Fruit fly (Drosophila melanogaster) whole organism, embryonic: Measurements from ENCODE around the gene CG9008.

Source experiments
- Ada2b ChIP-seq: fragments of 200-800 bp; sonication (Bioruptor generic); IDR thresholded peaks from 2 replicates; pipeline ENCODE4 v1.3.6; 2022; ENCODE audit warnings: missing biosample characterization, missing genetic modification characterization
- Aef1 ChIP-seq: fragments of 200-800 bp; sonication (Bioruptor generic); IDR thresholded peaks from 3 replicates; pipeline ENCODE4 v1.3.6; 2022; ENCODE audit warnings: missing biosample characterization, missing genetic modification characterization
- Asciz ChIP-seq: fragments of 200-800 bp; sonication (Bioruptor generic); optimal IDR thresholded peaks from 2 replicates; lab custom pipeline; 2017; ENCODE audit warnings: missing biosample characterization, mild to moderate bottlenecking, missing genetic modification characterization, missing genetic modification reagents
- Bgb ChIP-seq: fragments of 200-800 bp; sonication (Bioruptor generic); IDR thresholded peaks from 2 replicates; pipeline ENCODE4 v1.3.6; 2022; ENCODE audit warnings: missing biosample characterization, missing genetic modification characterization; ENCODE audit not compliant: partially characterized antibody
- CG12942 ChIP-seq: fragments of 200-800 bp; sonication (Bioruptor generic); optimal IDR thresholded peaks from 3 replicates; lab custom pipeline; 2016; ENCODE audit warnings: missing biosample characterization, missing genetic modification characterization
- CG13123 ChIP-seq: fragments of 200-800 bp; sonication (Bioruptor generic); optimal IDR thresholded peaks from 2 replicates; lab custom pipeline; 2016; ENCODE audit warnings: missing biosample characterization, missing genetic modification characterization
- CG14860 ChIP-seq: fragments of 200-800 bp; sonication (Bioruptor generic); IDR thresholded peaks from 3 replicates; pipeline ENCODE4 v1.3.6; 2022; ENCODE audit warnings: missing biosample characterization, missing genetic modification characterization; ENCODE audit not compliant: partially characterized antibody
- CG1529 ChIP-seq: fragments of 200-800 bp; sonication (Bioruptor generic); optimal IDR thresholded peaks from 3 replicates; lab custom pipeline; 2018; ENCODE audit warnings: missing biosample characterization, missing genetic modification characterization
- CG2116 ChIP-seq: fragments of 200-800 bp; sonication (Bioruptor generic); optimal IDR thresholded peaks from 3 replicates; lab custom pipeline; 2018; ENCODE audit warnings: missing biosample characterization, mild to moderate bottlenecking, missing genetic modification characterization
- CG30020 ChIP-seq: fragments of 200-800 bp; optimal IDR thresholded peaks from 2 replicates; lab custom pipeline; 2019; ENCODE audit warnings: missing biosample characterization, mild to moderate bottlenecking, missing genetic modification characterization, moderate library complexity
- CG3163 ChIP-seq: fragments of 200-800 bp; sonication (Bioruptor generic); optimal IDR thresholded peaks from 3 replicates; lab custom pipeline; 2016; ENCODE audit warnings: missing biosample characterization, missing genetic modification characterization
- CG34224 ChIP-seq: fragments of 200-800 bp; sonication (Bioruptor generic); IDR thresholded peaks from 3 replicates; pipeline ENCODE4 v1.3.6; 2022; ENCODE audit warnings: missing biosample characterization, missing genetic modification characterization; ENCODE audit not compliant: partially characterized antibody
- CG42726 ChIP-seq: fragments of 200-800 bp; sonication (Bioruptor generic); IDR thresholded peaks from 2 replicates; pipeline ENCODE4 v1.3.6; 2022; ENCODE audit warnings: missing biosample characterization, missing genetic modification characterization; ENCODE audit not compliant: partially characterized antibody
- CG43689 ChIP-seq: fragments of 200-800 bp; sonication (Bioruptor generic); IDR thresholded peaks from 2 replicates; pipeline ENCODE4 v1.3.6; 2022; ENCODE audit warnings: missing biosample characterization, missing genetic modification characterization
- CG4617 ChIP-seq: fragments of 200-800 bp; sonication (Bioruptor generic); optimal IDR thresholded peaks from 3 replicates; lab custom pipeline; 2016; ENCODE audit warnings: missing biosample characterization, missing genetic modification characterization, borderline replicate concordance
- CG7963 ChIP-seq: fragments of 200-800 bp; sonication (Bioruptor generic); IDR thresholded peaks from 3 replicates; pipeline ENCODE4 v1.3.6; 2022; ENCODE audit warnings: missing biosample characterization, missing genetic modification characterization; ENCODE audit not compliant: partially characterized antibody
- CG7987 ChIP-seq: fragments of 200-800 bp; sonication (Bioruptor generic); optimal IDR thresholded peaks from 2 replicates; lab custom pipeline; 2018; ENCODE audit warnings: missing biosample characterization, mild to moderate bottlenecking, missing genetic modification characterization, moderate library complexity
- CG8290 ChIP-seq, 3 experiments: fragments of 200-800 bp; sonication (Bioruptor generic); optimal IDR thresholded peaks; 2 replicates each; lab custom pipeline; 2016 to 2019; ENCODE audit warnings: missing biosample characterization in 3 of 3, missing genetic modification characterization in 3 of 3, mild to moderate bottlenecking in 2 of 3, moderate library complexity in 1 of 3
- D19B ChIP-seq: fragments of 200-800 bp; sonication (Bioruptor generic); optimal IDR thresholded peaks from 2 replicates; lab custom pipeline; 2017; ENCODE audit warnings: missing biosample characterization, mild to moderate bottlenecking, missing genetic modification characterization
- Deaf1 ChIP-seq: fragments of 200-800 bp; optimal IDR thresholded peaks from 3 replicates; lab custom pipeline; 2019; ENCODE audit warnings: missing biosample characterization, mild to moderate bottlenecking, missing genetic modification characterization, moderate library complexity
- Dll ChIP-seq: fragments of 200-800 bp; sonication (Bioruptor generic); IDR thresholded peaks from 4 replicates; pipeline ENCODE4 v1.3.6; 2022; ENCODE audit warnings: missing biosample characterization, missing genetic modification characterization; ENCODE audit not compliant: partially characterized antibody
- Fer3 ChIP-seq: fragments of 200-800 bp; sonication (Bioruptor generic); optimal IDR thresholded peaks from 2 replicates; lab custom pipeline; 2018; ENCODE audit warnings: missing biosample characterization, mild to moderate bottlenecking, missing genetic modification characterization, moderate library complexity
- HLH4C ChIP-seq: fragments of 200-800 bp; sonication (Bioruptor generic); IDR thresholded peaks from 3 replicates; pipeline ENCODE4 v1.3.6; 2022; ENCODE audit warnings: missing biosample characterization, missing genetic modification characterization; ENCODE audit not compliant: partially characterized antibody
- Med ChIP-seq: fragments of 200-800 bp; sonication (Bioruptor generic); peaks from one replicate; lab custom pipeline; 2016; ENCODE audit warnings: missing biosample characterization, missing genetic modification characterization, mild to moderate bottlenecking, inconsistent platforms, moderate library complexity
- Myb ChIP-seq: fragments of 200-800 bp; sonication (Bioruptor generic); optimal IDR thresholded peaks from 2 replicates; lab custom pipeline; 2016; ENCODE audit warnings: missing biosample characterization, missing genetic modification characterization
- Oli ChIP-seq: fragments of 200-800 bp; sonication (Bioruptor generic); optimal IDR thresholded peaks from 2 replicates; lab custom pipeline; 2018; ENCODE audit warnings: missing biosample characterization, mild to moderate bottlenecking, missing genetic modification characterization, moderate library complexity
- Opbp ChIP-seq: fragments of 200-800 bp; sonication (Bioruptor generic); IDR thresholded peaks from 3 replicates; pipeline ENCODE4 v1.3.6; 2022; ENCODE audit warnings: missing biosample characterization, missing genetic modification characterization; ENCODE audit not compliant: partially characterized antibody
- Spps ChIP-seq: fragments of 200-800 bp; sonication (Bioruptor generic); optimal IDR thresholded peaks from 2 replicates; lab custom pipeline; 2018; ENCODE audit warnings: missing biosample characterization, mild to moderate bottlenecking, missing genetic modification characterization
- Taf1 ChIP-seq: fragments of 200-800 bp; sonication (Bioruptor generic); IDR thresholded peaks from 2 replicates; pipeline ENCODE4 v1.3.6; 2022; ENCODE audit warnings: missing biosample characterization, missing genetic modification characterization
- Trl ChIP-seq, 3 experiments: fragments of >200 bp in 2 of 3; fragments of 200-800 bp in 1 of 3; sonication (Bioruptor generic) in 1 of 3; optimal IDR thresholded peaks; 2 replicates in 1 of 3; 3 replicates in 2 of 3; lab custom pipeline; 2016 to 2017; ENCODE audit warnings: missing biosample characterization in 1 of 3, missing genetic modification characterization in 1 of 3
- YL-1 ChIP-seq: fragments of 200-800 bp; sonication (Bioruptor generic); optimal IDR thresholded peaks from 3 replicates; lab custom pipeline; 2017; ENCODE audit warnings: missing biosample characterization, mild to moderate bottlenecking, missing genetic modification characterization
- ac ChIP-seq: fragments of 200-800 bp; sonication (Bioruptor generic); optimal IDR thresholded peaks from 3 replicates; lab custom pipeline; 2017; ENCODE audit warnings: missing biosample characterization, mild to moderate bottlenecking, missing genetic modification characterization
- amos ChIP-seq: fragments of 200-800 bp; sonication (Bioruptor generic); IDR thresholded peaks from 2 replicates; pipeline ENCODE4 v1.3.6; 2022; ENCODE audit warnings: missing biosample characterization, missing genetic modification characterization; ENCODE audit not compliant: partially characterized antibody
- gce ChIP-seq: fragments of 200-800 bp; sonication (Bioruptor generic); IDR thresholded peaks from 3 replicates; pipeline ENCODE4 v1.3.6; 2022; ENCODE audit warnings: missing biosample characterization, missing genetic modification characterization
- gcm2 ChIP-seq: fragments of 200-800 bp; sonication (Bioruptor generic); optimal IDR thresholded peaks from 2 replicates; lab custom pipeline; 2016; ENCODE audit warnings: missing biosample characterization, missing genetic modification characterization
- kay ChIP-seq: fragments of 200-800 bp; sonication (Bioruptor generic); optimal IDR thresholded peaks from 2 replicates; lab custom pipeline; 2016; ENCODE audit warnings: missing biosample characterization, missing genetic modification characterization
- lola ChIP-seq, 3 experiments: fragments of >200 bp in 2 of 3; fragments of 200-800 bp in 1 of 3; sonication (Bioruptor generic) in 1 of 3; optimal IDR thresholded peaks; 2 replicates each; lab custom pipeline; 2017 to 2019; ENCODE audit warnings: missing biosample characterization in 3 of 3, missing genetic modification characterization in 3 of 3, mild to moderate bottlenecking in 1 of 3, moderate library complexity in 1 of 3
- pfk ChIP-seq: fragments of 200-800 bp; sonication (Bioruptor generic); optimal IDR thresholded peaks from 2 replicates; lab custom pipeline; 2018; ENCODE audit warnings: missing biosample characterization, mild to moderate bottlenecking, missing genetic modification characterization, moderate library complexity
- pum ChIP-seq: fragments of 200-800 bp; sonication (Bioruptor generic); optimal IDR thresholded peaks from 2 replicates; lab custom pipeline; 2016; ENCODE audit warnings: missing biosample characterization, missing genetic modification characterization
- pzg ChIP-seq: fragments of 200-800 bp; sonication (Bioruptor generic); optimal IDR thresholded peaks from 3 replicates; lab custom pipeline; 2018; ENCODE audit warnings: missing biosample characterization, mild to moderate bottlenecking, missing genetic modification characterization, moderate library complexity
- run ChIP-seq: fragments of 200-800 bp; sonication (Bioruptor generic); optimal IDR thresholded peaks from 3 replicates; lab custom pipeline; 2018; ENCODE audit warnings: missing biosample characterization, mild to moderate bottlenecking, missing genetic modification characterization
- stc ChIP-seq: fragments of 200-800 bp; sonication (Bioruptor generic); IDR thresholded peaks from 2 replicates; pipeline ENCODE4 v1.3.6; 2022; ENCODE audit warnings: missing biosample characterization, missing genetic modification characterization
- vfl ChIP-seq: fragments of 200-800 bp; sonication (Bioruptor generic); optimal IDR thresholded peaks from 2 replicates; lab custom pipeline; 2016; ENCODE audit warnings: missing biosample characterization, missing genetic modification characterization
- wdn ChIP-seq: fragments of 200-800 bp; sonication (Bioruptor generic); IDR thresholded peaks from 2 replicates; pipeline ENCODE4 v1.3.6; 2022; ENCODE audit warnings: missing biosample characterization, missing genetic modification characterization
- yki ChIP-seq: fragments of >200 bp; optimal IDR thresholded peaks from 3 replicates; lab custom pipeline; 2018
- zf30C ChIP-seq: fragments of 200-800 bp; sonication (Bioruptor generic); optimal IDR thresholded peaks from 3 replicates; lab custom pipeline; 2018; ENCODE audit warnings: missing biosample characterization, mild to moderate bottlenecking, missing genetic modification characterization

The CG9008 gene

dm6 chr2L:13813604-13814178 is 33.7 kb upstream of the CG9008 start, which contains the start of gene Sos (continued):
- TF ChIP-seq CG14860 (GFP tag; lab: Robert Waterston, UW) (no peak), Aef1 (GFP tag; lab: Robert Waterston, UW) (no peak), wdn (GFP tag; lab: Robert Waterston, UW) (no peak), CG7987 (GFP tag; lab: Kevin White, UChicago) (no peak), gce (GFP tag; lab: Robert Waterston, UW) (no peak), CG43689 (no peak), CG42726 (GFP tag; lab: Robert Waterston, UW) (no peak), CG3163 (GFP tag; lab: Kevin White, UChicago) (no peak), lola (GFP tag; optimal IDR thresholded peaks at IDR 0.05; lab: Kevin White, UChicago) (no peak), kay (GFP tag; lab: Kevin White, UChicago) (no peak), CG1529 (no peak), vfl (GFP tag; lab: Kevin White, UChicago) (no peak), CG13123 (no peak), CG12942 (GFP tag; lab: Kevin White, UChicago) (no peak), CG30020 (tag; lab: Kevin White, UChicago) (no peak), Ada2b (no peak), D19B (GFP tag; lab: Kevin White, UChicago) (no peak), Spps (tag; lab: Kevin White, UChicago) (no peak), pum (GFP tag; lab: Kevin White, UChicago) (no peak), Asciz (GFP tag; lab: Kevin White, UChicago) (no peak), gcm2 (GFP tag; lab: Kevin White, UChicago) (no peak), stc (GFP tag; lab: Robert Waterston, UW) (no peak)
- TF ChIP-seq, all 482 proteins: peak for 45

- no peak for TF ChIP-seq Deaf1 (tag; lab: Kevin White, UChicago)
- peak; percentile 59 for TF ChIP-seq pfk (GFP tag; lab: Kevin White, UChicago)
Observed at dm6 chr2L:13813156-13813555, 33.2 kb upstream of the CG9008 start, which contains the start of gene CG16888. Gene CG16888, minus strand, starts transcription at chr2L:13813256.

DNA sequence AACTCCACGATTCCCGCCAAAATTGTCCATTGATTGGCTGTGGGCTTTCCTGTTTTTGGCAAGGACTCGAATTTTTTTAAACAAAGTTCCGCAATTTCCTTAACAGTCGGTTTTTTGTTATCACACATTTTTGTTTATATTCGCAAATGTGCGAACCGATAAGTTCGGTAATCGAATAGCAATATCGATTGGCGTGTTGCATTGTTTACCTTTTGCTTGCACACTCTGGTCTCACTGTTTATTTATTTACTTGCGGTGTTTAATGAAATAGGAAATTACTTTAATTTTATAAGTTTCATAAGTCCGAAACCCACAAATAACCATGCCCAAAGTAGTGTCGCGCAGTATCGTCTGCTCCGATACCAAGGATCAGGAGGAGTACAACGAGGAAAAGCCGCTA is 31.4 kb upstream of the CG9008 start, which contains the start of the genes Adat1 and CG16865:
Adat1 (minus strand) TSS at position 152 of the 400 bp plus-strand sequence.
CG16865 (plus strand) TSS at position 200 of the 400 bp plus-strand sequence.
- peak; percentile 56; the same call in 1 of the 3 replicates for TF ChIP-seq CG7963 (GFP tag; lab: Robert Waterston, UW)
- peak; percentile 59 for TF ChIP-seq CG2116 (GFP tag; lab: Kevin White, UChicago)
- TF ChIP-seq YL-1 (GFP tag; lab: Kevin White, UChicago) = peak; percentile 55
- TF ChIP-seq Trl (optimal IDR thresholded peaks at IDR 0.05; lab: Kevin White, UChicago) = no peak
- no peak for TF ChIP-seq Trl (GFP tag; optimal IDR thresholded peaks at IDR 0.05; lab: Kevin White, UChicago)
- no peak for TF ChIP-seq CG8290 (GFP tag; optimal IDR thresholded peaks at IDR 0.05; lab: Kevin White, UChicago)
- no peak for TF ChIP-seq CG8290 (tag; optimal IDR thresholded peaks at IDR 0.05; lab: Kevin White, UChicago)
- peak; percentile 57 for TF ChIP-seq CG34224 (GFP tag; lab: Robert Waterston, UW)
- peak; percentile 51; the same call in 1 of the 2 replicates for TF ChIP-seq amos (GFP tag; lab: Robert Waterston, UW)
- no peak for TF ChIP-seq Fer3 (tag; lab: Kevin White, UChicago)
- TF ChIP-seq zf30C = no peak
- peak; percentile 58 for TF ChIP-seq Bgb
- peak; percentile 38; the same call in 1 of the 3 replicates for TF ChIP-seq HLH4C (GFP tag; lab: Robert Waterston, UW)
- TF ChIP-seq Opbp (GFP tag; lab: Robert Waterston, UW) = 0 out of 3 replicates have a peak, but pooled peaks have one; percentile 31
- TF ChIP-seq Myb (GFP tag; lab: Kevin White, UChicago) = peak; percentile 26
- TF ChIP-seq yki (lab: Kevin White, UChicago) = no peak
- peak; percentile 67 for TF ChIP-seq pzg (GFP tag; lab: Kevin White, UChicago)
- TF ChIP-seq ac (GFP tag; lab: Kevin White, UChicago) = no peak
- TF ChIP-seq Dll (GFP tag; lab: Robert Waterston, UW) = peak; percentile 72; the same call in 3 of the 4 replicates
- no peak for TF ChIP-seq run (tag; lab: Kevin White, UChicago)
- TF ChIP-seq Taf1 (GFP tag; lab: Robert Waterston, UW) = no peak
- TF ChIP-seq Med (GFP tag; lab: Kevin White, UChicago) = peak; percentile 67
- no peak for TF ChIP-seq Oli
- TF ChIP-seq CG4617 (GFP tag; lab: Kevin White, UChicago) = peak; percentile 74
